Fruit fly (Drosophila melanogaster) S2 (cell line): ENCODE results near the gene CG1999.

Source experiments
- CG8478 ChIP-seq: fragments of >200 bp; optimal IDR thresholded peaks from 2 replicates; lab custom pipeline; 2018
- CTCF ChIP-seq, 2 experiments: fragments of >200 bp; optimal IDR thresholded peaks; 2 replicates each; lab custom pipeline; 2018

- TF ChIP-seq CG8478 (lab: Kevin White, UChicago) (no peak), CTCF (optimal IDR thresholded peaks at IDR 0.05; lab: Kevin White, UChicago) (peak in 1 of 2 experiments; percentile 41)
Measured at dm6 chrX:7320455-7321224, 38.0 kb upstream of the CG1999 start.
